Fruit fly (Drosophila melanogaster) whole organism, embryonic: Measurements from ENCODE around the gene CG10660.

ENCODE experiments used
- Atf3 ChIP-seq: fragments of 200-800 bp; sonication (Bioruptor generic); optimal IDR thresholded peaks from 3 replicates; lab custom pipeline; 2016; ENCODE audit warnings: missing biosample characterization, missing genetic modification characterization
- Atf6 ChIP-seq: fragments of 200-800 bp; sonication (Bioruptor generic); IDR thresholded peaks from 2 replicates; pipeline ENCODE4 v1.3.6; 2022; ENCODE audit warnings: missing biosample characterization, missing genetic modification characterization
- BtbVII ChIP-seq: fragments of 200-800 bp; sonication (Bioruptor generic); optimal IDR thresholded peaks from 3 replicates; lab custom pipeline; 2017; ENCODE audit warnings: missing biosample characterization, mild to moderate bottlenecking, missing genetic modification characterization
- CG10147 ChIP-seq: fragments of 200-800 bp; sonication (Bioruptor generic); optimal IDR thresholded peaks from 2 replicates; lab custom pipeline; 2019; ENCODE audit warnings: missing biosample characterization, mild to moderate bottlenecking, missing genetic modification characterization, moderate library complexity
- CG10565 ChIP-seq: fragments of 200-800 bp; sonication (Bioruptor generic); optimal IDR thresholded peaks from 3 replicates; lab custom pipeline; 2016; ENCODE audit warnings: missing biosample characterization, mild to moderate bottlenecking, missing genetic modification characterization
- CG10959 ChIP-seq: fragments of 200-800 bp; sonication (Bioruptor generic); IDR thresholded peaks from 2 replicates; pipeline ENCODE4 v1.3.6; 2022; ENCODE audit warnings: missing biosample characterization, missing genetic modification characterization
- CG13296 ChIP-seq: fragments of 200-800 bp; sonication (Bioruptor generic); optimal IDR thresholded peaks from 3 replicates; lab custom pipeline; 2018; ENCODE audit warnings: missing biosample characterization, mild to moderate bottlenecking, missing genetic modification characterization
- CG13894 ChIP-seq: fragments of 200-800 bp; sonication (Bioruptor generic); optimal IDR thresholded peaks from 3 replicates; lab custom pipeline; 2018; ENCODE audit warnings: missing biosample characterization, mild to moderate bottlenecking, missing genetic modification characterization, moderate library complexity
- CG14014 ChIP-seq: fragments of 200-800 bp; sonication (Bioruptor generic); IDR thresholded peaks from 2 replicates; pipeline ENCODE4 v1.3.6; 2022; ENCODE audit warnings: missing biosample characterization, missing genetic modification characterization
- CG14050 ChIP-seq: fragments of 200-800 bp; sonication (Bioruptor generic); IDR thresholded peaks from 3 replicates; pipeline ENCODE4 v1.3.6; 2022; ENCODE audit warnings: missing biosample characterization, missing genetic modification characterization
- CG16779 ChIP-seq: fragments of 200-800 bp; sonication (Bioruptor generic); IDR thresholded peaks from 2 replicates; pipeline ENCODE4 v1.3.6; 2022; ENCODE audit warnings: missing biosample characterization, missing genetic modification characterization
- CG17829 ChIP-seq: fragments of 200-800 bp; optimal IDR thresholded peaks from 2 replicates; lab custom pipeline; 2019; ENCODE audit warnings: missing biosample characterization, mild to moderate bottlenecking, missing genetic modification characterization, moderate library complexity
- CG18476 ChIP-seq: fragments of 200-800 bp; sonication (Bioruptor generic); optimal IDR thresholded peaks from 2 replicates; lab custom pipeline; 2016; ENCODE audit warnings: missing biosample characterization, mild to moderate bottlenecking, missing genetic modification characterization
- CG18599 ChIP-seq: fragments of 200-800 bp; sonication (Bioruptor generic); optimal IDR thresholded peaks from 3 replicates; lab custom pipeline; 2017; ENCODE audit warnings: missing biosample characterization, missing genetic modification characterization, mild to moderate bottlenecking, moderate library complexity, missing genetic modification reagents
- CG2120 ChIP-seq: fragments of 200-800 bp; sonication (Bioruptor generic); optimal IDR thresholded peaks from 3 replicates; lab custom pipeline; 2016; ENCODE audit warnings: missing biosample characterization, missing genetic modification characterization
- CG2678 ChIP-seq: fragments of 200-800 bp; sonication (Bioruptor generic); optimal IDR thresholded peaks from 3 replicates; lab custom pipeline; 2019; ENCODE audit warnings: missing biosample characterization, mild to moderate bottlenecking, missing genetic modification characterization, moderate library complexity
- CG32767 ChIP-seq: fragments of 200-800 bp; sonication (Bioruptor generic); IDR thresholded peaks from 2 replicates; pipeline ENCODE4 v1.3.6; 2022; ENCODE audit warnings: missing biosample characterization, missing genetic modification characterization
- CG34376 ChIP-seq: fragments of 200-800 bp; sonication (Bioruptor generic); optimal IDR thresholded peaks from 2 replicates; lab custom pipeline; 2018; ENCODE audit warnings: missing biosample characterization, mild to moderate bottlenecking, missing genetic modification characterization
- CG34422 ChIP-seq: fragments of 200-800 bp; sonication (Bioruptor generic); IDR thresholded peaks from 3 replicates; pipeline ENCODE4 v1.3.6; 2022; ENCODE audit warnings: missing biosample characterization, missing genetic modification characterization
- CG3838 ChIP-seq: fragments of 200-800 bp; sonication (Bioruptor generic); optimal IDR thresholded peaks from 3 replicates; lab custom pipeline; 2016; ENCODE audit warnings: missing biosample characterization, missing genetic modification characterization
- CG4730 ChIP-seq: fragments of 200-800 bp; sonication (Bioruptor generic); IDR thresholded peaks from 2 replicates; pipeline ENCODE4 v1.3.6; 2022; ENCODE audit warnings: missing biosample characterization, missing genetic modification characterization
- CG4820 ChIP-seq: fragments of 200-800 bp; sonication (Bioruptor generic); optimal IDR thresholded peaks from 3 replicates; lab custom pipeline; 2016; ENCODE audit warnings: missing biosample characterization, missing genetic modification characterization
- CG8924 ChIP-seq: fragments of 200-800 bp; optimal IDR thresholded peaks from 3 replicates; lab custom pipeline; 2019; ENCODE audit warnings: missing biosample characterization, mild to moderate bottlenecking, missing genetic modification characterization, moderate library complexity
- Dfd ChIP-seq, 2 experiments: fragments of >200 bp; optimal IDR thresholded peaks; 2 replicates each; lab custom pipeline; 2017; ENCODE audit warnings: missing biosample characterization in 2 of 2, missing genetic modification characterization in 2 of 2
- Max ChIP-seq: fragments of 200-800 bp; sonication (Bioruptor generic); optimal IDR thresholded peaks from 2 replicates; lab custom pipeline; 2016; ENCODE audit warnings: missing biosample characterization, mild to moderate bottlenecking, missing genetic modification characterization
- Nf-YB ChIP-seq: fragments of 200-800 bp; sonication (Bioruptor generic); optimal IDR thresholded peaks from 3 replicates; lab custom pipeline; 2019; ENCODE audit warnings: missing biosample characterization, mild to moderate bottlenecking, missing genetic modification characterization, moderate library complexity
- Sin3A ChIP-seq: fragments of >200 bp; optimal IDR thresholded peaks from 2 replicates; lab custom pipeline; 2018
- Sox102F ChIP-seq: fragments of 200-800 bp; sonication (Bioruptor generic); optimal IDR thresholded peaks from 2 replicates; lab custom pipeline; 2018; ENCODE audit warnings: missing biosample characterization, mild to moderate bottlenecking, missing genetic modification characterization, moderate library complexity
- Spps ChIP-seq: fragments of 200-800 bp; sonication (Bioruptor generic); optimal IDR thresholded peaks from 2 replicates; lab custom pipeline; 2018; ENCODE audit warnings: missing biosample characterization, mild to moderate bottlenecking, missing genetic modification characterization
- YL-1 ChIP-seq: fragments of 200-800 bp; sonication (Bioruptor generic); optimal IDR thresholded peaks from 3 replicates; lab custom pipeline; 2017; ENCODE audit warnings: missing biosample characterization, mild to moderate bottlenecking, missing genetic modification characterization
- abd-A ChIP-seq: fragments of 200-800 bp; sonication (Bioruptor generic); optimal IDR thresholded peaks from 3 replicates; lab custom pipeline; 2019; ENCODE audit warnings: missing biosample characterization, mild to moderate bottlenecking, missing genetic modification characterization, moderate library complexity
- ac ChIP-seq: fragments of 200-800 bp; sonication (Bioruptor generic); optimal IDR thresholded peaks from 3 replicates; lab custom pipeline; 2017; ENCODE audit warnings: missing biosample characterization, mild to moderate bottlenecking, missing genetic modification characterization
- al ChIP-seq: fragments of 200-800 bp; sonication (Bioruptor generic); IDR thresholded peaks from 2 replicates; pipeline ENCODE4 v1.3.6; 2022; ENCODE audit warnings: missing biosample characterization, missing genetic modification characterization
- ato ChIP-seq: fragments of 200-800 bp; sonication (Bioruptor generic); IDR thresholded peaks from 2 replicates; pipeline ENCODE4 v1.3.6; 2022; ENCODE audit warnings: missing biosample characterization, missing genetic modification characterization; ENCODE audit not compliant: partially characterized antibody
- bbx ChIP-seq: fragments of 200-800 bp; sonication (Bioruptor generic); IDR thresholded peaks from 2 replicates; pipeline ENCODE4 v1.3.6; 2022; ENCODE audit warnings: missing biosample characterization, missing genetic modification characterization; ENCODE audit not compliant: partially characterized antibody
- bigmax ChIP-seq: fragments of 200-800 bp; sonication (Bioruptor generic); optimal IDR thresholded peaks from 2 replicates; lab custom pipeline; 2018; ENCODE audit warnings: missing biosample characterization, mild to moderate bottlenecking, missing genetic modification characterization
- chn ChIP-seq: fragments of 200-800 bp; sonication (Bioruptor generic); optimal IDR thresholded peaks from 2 replicates; lab custom pipeline; 2016; ENCODE audit warnings: missing biosample characterization, missing genetic modification characterization
- crol ChIP-seq: fragments of 200-800 bp; sonication (Bioruptor generic); IDR thresholded peaks from 2 replicates; pipeline ENCODE4 v1.3.6; 2022; ENCODE audit warnings: missing biosample characterization, missing genetic modification characterization
- fd3F ChIP-seq: fragments of 200-800 bp; sonication (Bioruptor generic); optimal IDR thresholded peaks from 2 replicates; lab custom pipeline; 2018; ENCODE audit warnings: missing biosample characterization, mild to moderate bottlenecking, missing genetic modification characterization, moderate library complexity
- ftz-f1 ChIP-seq: fragments of 200-800 bp; sonication (Bioruptor generic); optimal IDR thresholded peaks from 2 replicates; lab custom pipeline; 2016; ENCODE audit warnings: missing biosample characterization, missing genetic modification characterization
- fu2 ChIP-seq: fragments of 200-800 bp; sonication (Bioruptor generic); optimal IDR thresholded peaks from 2 replicates; lab custom pipeline; 2016; ENCODE audit warnings: missing biosample characterization, missing genetic modification characterization
- gce ChIP-seq: fragments of 200-800 bp; sonication (Bioruptor generic); IDR thresholded peaks from 3 replicates; pipeline ENCODE4 v1.3.6; 2022; ENCODE audit warnings: missing biosample characterization, missing genetic modification characterization
- jumu ChIP-seq: fragments of 200-800 bp; sonication (Bioruptor generic); optimal IDR thresholded peaks from 3 replicates; lab custom pipeline; 2016; ENCODE audit warnings: missing biosample characterization, missing genetic modification characterization
- pan ChIP-seq, 4 experiments: fragments of >200 bp in 3 of 4; fragments of 200-800 bp in 1 of 4; sonication (Bioruptor generic) in 1 of 4; optimal IDR thresholded peaks in 3 of 4; IDR thresholded peaks in 1 of 4; 2 replicates each; pipeline versions ENCODE4 v1.3.6 to Lab custom; 2017 to 2022; ENCODE audit warnings: missing biosample characterization in 2 of 4, missing genetic modification characterization in 2 of 4, mixed read lengths in 1 of 4
- pho ChIP-seq: fragments of 200-800 bp; sonication (Bioruptor generic); optimal IDR thresholded peaks from 2 replicates; lab custom pipeline; 2016; ENCODE audit warnings: missing biosample characterization, missing genetic modification characterization
- pita ChIP-seq: fragments of 200-800 bp; sonication (Bioruptor generic); optimal IDR thresholded peaks from 2 replicates; lab custom pipeline; 2017; ENCODE audit warnings: missing biosample characterization, mild to moderate bottlenecking, missing genetic modification characterization
- sob ChIP-seq: fragments of 200-800 bp; sonication (Bioruptor generic); IDR thresholded peaks from 2 replicates; pipeline ENCODE4 v1.3.6; 2022; ENCODE audit warnings: missing biosample characterization, missing genetic modification characterization
- ssp ChIP-seq: fragments of 200-800 bp; sonication (Bioruptor generic); IDR thresholded peaks from 2 replicates; pipeline ENCODE4 v1.3.6; 2022; ENCODE audit warnings: missing biosample characterization, missing genetic modification characterization
- ttk ChIP-seq: fragments of 200-800 bp; sonication (Bioruptor generic); IDR thresholded peaks from 2 replicates; pipeline ENCODE4 v2.1.2; 2022; ENCODE audit warnings: missing biosample characterization, missing genetic modification characterization
- zfh2 ChIP-seq: fragments of 200-800 bp; sonication (Bioruptor generic); optimal IDR thresholded peaks from 2 replicates; lab custom pipeline; 2016; ENCODE audit warnings: missing biosample characterization, missing genetic modification characterization

CG10660 gene

dm6 chr3L:12456916-12457662, 33.4 kb downstream of the CG10660 start (continued):
- TF ChIP-seq Nf-YB (peak; percentile 75), fu2 (GFP tag; lab: Kevin White, UChicago) (no peak), CG10565 (peak; percentile 11), zfh2 (no peak), CG8924 (tag; lab: Kevin White, UChicago) (peak; percentile 91), CG32767 (GFP tag; lab: Robert Waterston, UW) (peak; percentile 68; the same call in 1 of the 2 replicates), abd-A (tag; lab: Kevin White, UChicago) (no peak), CG18599 (peak; percentile 46), Sin3A (lab: Kevin White, UChicago) (no peak), ttk (GFP tag; lab: Robert Waterston, UW) (peak; percentile 37), pita (GFP tag; lab: Kevin White, UChicago) (no peak), CG17829 (tag; lab: Kevin White, UChicago) (peak; percentile 92), jumu (GFP tag; lab: Kevin White, UChicago) (no peak), CG13894 (tag; lab: Kevin White, UChicago) (no peak), Sox102F (peak; percentile 90), Dfd (GFP tag; optimal IDR thresholded peaks at IDR 0.05; lab: Kevin White, UChicago) (no peak), al (peak; percentile 38; the same call in 1 of the 2 replicates), CG10147 (no peak), CG2678 (peak; percentile 90), chn (GFP tag; lab: Kevin White, UChicago) (peak; percentile 29), CG18476 (GFP tag; lab: Kevin White, UChicago) (peak; percentile 75), CG4730 (peak; percentile 32; the same call in 1 of the 2 replicates), CG14050 (GFP tag; lab: Robert Waterston, UW) (no peak), bbx (GFP tag; lab: Robert Waterston, UW) (no peak), CG34422 (GFP tag; lab: Robert Waterston, UW) (no peak), CG13296 (GFP tag; lab: Kevin White, UChicago) (peak; percentile 49), bigmax (GFP tag; lab: Kevin White, UChicago) (no peak), CG2120 (GFP tag; lab: Kevin White, UChicago) (no peak), ac (peak; percentile 53), BtbVII (GFP tag; lab: Kevin White, UChicago) (peak; percentile 50), CG10959 (peak; percentile 55; the same call in 1 of the 2 replicates), ssp (GFP tag; lab: Robert Waterston, UW) (peak; percentile 55), CG34376 (no peak), ftz-f1 (GFP tag; lab: Kevin White, UChicago) (no peak), Spps (tag; lab: Kevin White, UChicago) (peak; percentile 91), gce (GFP tag; lab: Robert Waterston, UW) (no peak), CG3838 (peak; percentile 49), pho (GFP tag; lab: Kevin White, UChicago) (no peak), CG14014 (GFP tag; lab: Robert Waterston, UW) (no peak), CG4820 (peak; percentile 86), Atf6 (GFP tag; lab: Robert Waterston, UW) (peak; percentile 42; the same call in 1 of the 2 replicates), Max (GFP tag; lab: Kevin White, UChicago) (peak; percentile 70), ato (GFP tag; lab: Robert Waterston, UW) (no peak), Atf3 (GFP tag; lab: Kevin White, UChicago) (peak; percentile 14), fd3F (no peak), CG16779 (GFP tag; lab: Robert Waterston, UW) (no peak), YL-1 (GFP tag; lab: Kevin White, UChicago) (no peak), pan (optimal IDR thresholded peaks at IDR 0.05; lab: Kevin White, UChicago) (no peak), pan (GFP tag; optimal IDR thresholded peaks at IDR 0.05 in 1 of 2, IDR thresholded peaks at IDR 0.05 in 1 of 2) (no peak), crol (GFP tag; lab: Robert Waterston, UW) (no peak), sob (GFP tag; lab: Robert Waterston, UW) (no peak; the same call in 1 of the 2 replicates)
